Fruit fly (Drosophila melanogaster): ENCODE measurements around the gene Teh3.

The Teh3 gene

DNA sequence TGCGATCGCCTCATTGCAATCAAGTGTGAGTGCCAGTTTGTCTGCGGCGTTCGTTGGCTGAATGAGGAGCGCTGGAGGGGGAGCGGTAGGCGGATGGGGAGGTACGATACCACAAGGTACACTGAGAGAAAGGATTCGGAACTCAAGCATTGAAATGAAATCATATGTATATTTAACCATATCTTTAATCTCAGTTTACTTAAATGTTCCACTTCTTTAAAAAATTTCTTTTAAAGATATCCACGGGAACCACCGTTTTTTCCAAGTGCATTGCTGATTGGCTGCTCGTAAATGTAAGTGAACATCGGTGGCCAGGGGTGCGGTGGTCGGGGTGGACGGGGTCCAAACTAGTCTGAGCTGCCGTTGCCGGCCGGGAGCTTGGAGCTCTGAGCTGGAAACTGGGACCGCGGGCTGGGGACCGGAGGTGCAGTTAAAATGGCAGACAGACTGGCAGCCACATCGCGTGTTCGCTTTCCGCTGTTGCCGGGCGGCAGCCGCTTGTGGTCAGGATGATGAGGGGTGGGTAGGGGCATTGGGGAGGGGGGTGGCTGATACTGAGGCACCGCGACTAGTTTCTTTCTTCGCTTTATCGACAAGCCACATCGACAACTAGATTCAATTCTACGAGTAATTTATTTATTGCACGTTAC is 43.8 kb upstream of the Teh3 start (continued):
- TF ChIP-seq GATAd (GFP tag; optimal IDR thresholded peaks at IDR 0.05) (peak; percentile 21), dsf (GFP tag; optimal IDR thresholded peaks at IDR 0.05; ENCODE audit: borderline replicate concordance) (peak; percentile 81), rgr (GFP tag; optimal IDR thresholded peaks at IDR 0.05) (peak; percentile 92), dmrt93B (GFP tag; optimal IDR thresholded peaks at IDR 0.05) (peak; percentile 89), CrebA (GFP tag; optimal IDR thresholded peaks at IDR 0.05; ENCODE audit: borderline replicate concordance) (no peak), jim (GFP tag; optimal IDR thresholded peaks at IDR 0.05) (no peak), tai (GFP tag; optimal IDR thresholded peaks at IDR 0.05) (peak; percentile 77), CG9705 (GFP tag; optimal IDR thresholded peaks at IDR 0.05) (peak; percentile 95), foxo (GFP tag; optimal IDR thresholded peaks at IDR 0.05) (peak; percentile 29 to 95), ey (GFP tag; optimal IDR thresholded peaks at IDR 0.05) (peak; percentile 94), usp (GFP tag; optimal IDR thresholded peaks at IDR 0.05) (no peak), Jra (GFP tag; optimal IDR thresholded peaks at IDR 0.05) (peak; percentile 94)

dm6 chr3L:4227164-4227563 is 42.7 kb upstream of the Teh3 start, which contains the start of gene CG46460:
TSS of gene CG46460 (minus strand) at chr3L:4227302.
- TF ChIP-seq CG32264 (GFP tag; optimal IDR thresholded peaks at IDR 0.05) (no peak), CG9705 (GFP tag; optimal IDR thresholded peaks at IDR 0.05) (no peak), Dif (GFP tag; optimal IDR thresholded peaks at IDR 0.05; ENCODE audit: partially characterized antibody) (peak; percentile 25), dl (GFP tag; optimal IDR thresholded peaks at IDR 0.05; ENCODE audit: insufficient read depth in 1 of 2, partially characterized antibody in 2 of 2) (peak in 1 of 2 experiments; percentile 14), HLH106 (tag; optimal IDR thresholded peaks at IDR 0.05) (no peak), sv (GFP tag; optimal IDR thresholded peaks at IDR 0.05) (no peak), foxo (GFP tag; optimal IDR thresholded peaks at IDR 0.05) (peak in 1 of 2 experiments; percentile 47), Mio (GFP tag; optimal IDR thresholded peaks at IDR 0.05) (no peak), tai (GFP tag; optimal IDR thresholded peaks at IDR 0.05) (no peak), Sp1 (GFP tag; optimal IDR thresholded peaks at IDR 0.05) (no peak), psq (GFP tag; optimal IDR thresholded peaks at IDR 0.05) (no peak), dmrt93B (GFP tag; optimal IDR thresholded peaks at IDR 0.05) (peak; percentile 13), pan (optimal IDR thresholded peaks at IDR 0.05) (no peak), fru (GFP tag; optimal IDR thresholded peaks at IDR 0.05) (peak; percentile 38), Jra (GFP tag; optimal IDR thresholded peaks at IDR 0.05) (no peak), h (GFP tag; optimal IDR thresholded peaks at IDR 0.05) (peak; percentile 31), woc (GFP tag; optimal IDR thresholded peaks at IDR 0.05) (no peak), ey (GFP tag; optimal IDR thresholded peaks at IDR 0.05) (no peak), Abd-B (GFP tag; optimal IDR thresholded peaks at IDR 0.05) (no peak), GATAd (GFP tag; optimal IDR thresholded peaks at IDR 0.05) (no peak), sage (GFP tag; optimal IDR thresholded peaks at IDR 0.05) (no peak), dsf (GFP tag; optimal IDR thresholded peaks at IDR 0.05; ENCODE audit: borderline replicate concordance) (no peak), Hr83 (GFP tag; optimal IDR thresholded peaks at IDR 0.05; ENCODE audit: poor library complexity, severe bottlenecking) (peak; percentile 28), N (GFP tag; optimal IDR thresholded peaks at IDR 0.05) (peak; percentile 33), jim (GFP tag; optimal IDR thresholded peaks at IDR 0.05) (no peak), Rel (GFP tag; optimal IDR thresholded peaks at IDR 0.05) (no peak), Rel (tag; optimal IDR thresholded peaks at IDR 0.05) (peak; percentile 58), Vsx2 (GFP tag; optimal IDR thresholded peaks at IDR 0.05; ENCODE audit: partially characterized antibody) (no peak), OdsH (GFP tag; optimal IDR thresholded peaks at IDR 0.05) (no peak), Myc (optimal IDR thresholded peaks at IDR 0.05) (no peak), CrebA (GFP tag; optimal IDR thresholded peaks at IDR 0.05; ENCODE audit: borderline replicate concordance) (no peak), Hnf4 (GFP tag; optimal IDR thresholded peaks at IDR 0.05) (peak; percentile 40), lola (GFP tag; optimal IDR thresholded peaks at IDR 0.05) (no peak), rgr (GFP tag; optimal IDR thresholded peaks at IDR 0.05) (peak; percentile 26), brk (GFP tag; optimal IDR thresholded peaks at IDR 0.05) (no peak), Hr78 (GFP tag; optimal IDR thresholded peaks at IDR 0.05) (no peak), usp (GFP tag; optimal IDR thresholded peaks at IDR 0.05) (no peak), Dfd (GFP tag; optimal IDR thresholded peaks at IDR 0.05) (no peak), br (GFP tag; optimal IDR thresholded peaks at IDR 0.05) (no peak)

Measured in whole organism, wandering third instar larva.